Worm (Caenorhabditis elegans) whole organism, midembryonic: ENCODE measurements around the gene hlh-30.

ENCODE experiments used
- T22C8.4 ChIP-seq: fragments of 200-800 bp; sonication (Bioruptor generic); IDR thresholded peaks from 2 replicates; pipeline ENCODE4 v1.3.6; 2022; ENCODE audit warnings: missing genetic modification characterization, missing compliant biosample characterization
- med-1 ChIP-seq: sonication (generic microtip); optimal IDR thresholded peaks from 2 replicates; lab custom pipeline; 2017; ENCODE audit warnings: missing genetic modification characterization, mild to moderate bottlenecking, missing compliant biosample characterization, antibody characterized with exemption, missing genetic modification reagents; ENCODE audit not compliant: insufficient read depth
- ztf-23 ChIP-seq: fragments of 200-800 bp; sonication (Bioruptor generic); IDR thresholded peaks from 2 replicates; pipeline ENCODE4 v1.3.6; 2022; ENCODE audit warnings: missing genetic modification reagents, missing genetic modification characterization, missing compliant biosample characterization

ce11 chrIV:3965013-3965412 is 69.7 kb downstream of the hlh-30 start, which contains the start of gene clec-76:
- TF ChIP-seq med-1 (GFP tag; lab: Kevin White, UChicago), result no peak
- no peak for TF ChIP-seq T22C8.4 (GFP tag; lab: Robert Waterston, UW)
- no peak for TF ChIP-seq ztf-23 (GFP tag; lab: Robert Waterston, UW)
